Worm (Caenorhabditis elegans): ENCODE data around the gene ZK809.5.

ZK809.5 gene

ce11 chrIV:11644705-11645104 lies 11.8 kb upstream of the ZK809.5 start:
- no peak for TF ChIP-seq ceh-13 (GFP tag; optimal IDR thresholded peaks at IDR 0.05)
- TF ChIP-seq ets-7 (tag; optimal IDR thresholded peaks at IDR 0.05): no peak

DNA sequence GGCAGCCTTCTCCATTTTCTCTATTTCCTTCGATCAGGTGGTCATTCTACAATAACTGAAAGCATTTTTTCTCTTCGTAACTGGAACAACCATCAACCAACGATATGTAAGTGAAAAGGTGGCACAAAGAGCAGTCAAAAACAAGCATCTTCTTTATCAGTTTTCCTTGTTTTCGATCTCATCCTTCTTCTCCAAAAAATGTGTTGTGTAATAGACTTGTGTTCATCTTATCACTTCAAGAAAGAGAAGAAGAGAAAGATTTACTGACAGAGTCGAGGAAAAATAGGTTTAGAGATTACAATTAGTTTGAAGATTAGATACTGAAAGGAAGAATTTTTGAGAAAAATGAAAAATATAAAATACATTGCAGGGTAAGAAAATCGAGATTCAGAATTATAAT lies 11.2 kb upstream of the ZK809.5 start:
- no peak for TF ChIP-seq hmbx-1 (tag; optimal IDR thresholded peaks at IDR 0.05)
- TF ChIP-seq pes-1 (GFP tag; IDR thresholded peaks at IDR 0.05): no peak
- no peak for TF ChIP-seq flt-1 (GFP tag; IDR thresholded peaks at IDR 0.05)
- TF ChIP-seq ets-7 (tag; optimal IDR thresholded peaks at IDR 0.05): no peak
- no peak for TF ChIP-seq tra-4 (tag; optimal IDR thresholded peaks at IDR 0.05)
- no peak for TF ChIP-seq ama-1 (optimal IDR thresholded peaks at IDR 0.05)
- no peak for TF ChIP-seq hmg-4 (GFP tag; optimal IDR thresholded peaks at IDR 0.05)
- no peak for TF ChIP-seq tbx-37 (GFP tag; conservative IDR thresholded peaks at IDR 0.05)
- no peak for TF ChIP-seq hnd-1 (tag; optimal IDR thresholded peaks at IDR 0.05)
- TF ChIP-seq B0310.2 (tag; optimal IDR thresholded peaks at IDR 0.05): no peak
- TF ChIP-seq ceh-36 (tag; optimal IDR thresholded peaks at IDR 0.05): no peak
- no peak for TF ChIP-seq F13C5.2 (tag; optimal IDR thresholded peaks at IDR 0.05)
- no peak for TF ChIP-seq tbx-11 (GFP tag; IDR thresholded peaks at IDR 0.05)
- no peak for TF ChIP-seq scrt-1 (GFP tag; IDR thresholded peaks at IDR 0.05)
- TF ChIP-seq aly-1 (tag; optimal IDR thresholded peaks at IDR 0.05): no peak

DNA sequence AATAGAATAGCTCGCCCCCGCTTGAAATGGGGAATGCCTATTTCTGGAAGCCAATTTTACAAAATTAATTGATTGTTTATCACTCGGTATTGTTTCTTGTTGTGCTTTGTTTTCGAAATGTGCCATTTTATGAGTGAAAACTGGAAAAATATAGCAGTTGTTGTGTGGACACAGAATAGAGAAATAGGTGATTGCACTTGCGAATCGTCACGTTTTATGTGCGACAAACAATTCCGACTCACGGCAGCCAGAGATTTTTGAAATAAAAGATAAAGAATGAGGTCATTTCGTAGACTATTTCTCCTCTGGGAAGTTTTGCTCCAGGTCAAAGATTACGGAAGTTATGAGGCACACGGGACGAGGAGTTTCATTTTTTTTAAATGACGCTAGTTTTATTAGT lies 9.6 kb upstream of the ZK809.5 start:
- TF ChIP-seq scrt-1 (GFP tag; IDR thresholded peaks at IDR 0.05) (no peak), ceh-13 (GFP tag; optimal IDR thresholded peaks at IDR 0.05) (no peak), ets-7 (tag; optimal IDR thresholded peaks at IDR 0.05) (no peak), F13C5.2 (tag; optimal IDR thresholded peaks at IDR 0.05) (no peak), tbx-37 (GFP tag; conservative IDR thresholded peaks at IDR 0.05) (no peak), hmbx-1 (tag; optimal IDR thresholded peaks at IDR 0.05) (no peak), B0310.2 (tag; optimal IDR thresholded peaks at IDR 0.05) (no peak), tra-4 (tag; optimal IDR thresholded peaks at IDR 0.05) (no peak), hnd-1 (tag; optimal IDR thresholded peaks at IDR 0.05) (no peak), sea-1 (GFP tag; conservative IDR thresholded peaks at IDR 0.05) (no peak), flt-1 (GFP tag; IDR thresholded peaks at IDR 0.05) (no peak), pes-1 (GFP tag; IDR thresholded peaks at IDR 0.05) (no peak), aly-1 (tag; optimal IDR thresholded peaks at IDR 0.05) (no peak), tbx-11 (GFP tag; IDR thresholded peaks at IDR 0.05) (no peak), ceh-36 (tag; optimal IDR thresholded peaks at IDR 0.05) (no peak)

DNA sequence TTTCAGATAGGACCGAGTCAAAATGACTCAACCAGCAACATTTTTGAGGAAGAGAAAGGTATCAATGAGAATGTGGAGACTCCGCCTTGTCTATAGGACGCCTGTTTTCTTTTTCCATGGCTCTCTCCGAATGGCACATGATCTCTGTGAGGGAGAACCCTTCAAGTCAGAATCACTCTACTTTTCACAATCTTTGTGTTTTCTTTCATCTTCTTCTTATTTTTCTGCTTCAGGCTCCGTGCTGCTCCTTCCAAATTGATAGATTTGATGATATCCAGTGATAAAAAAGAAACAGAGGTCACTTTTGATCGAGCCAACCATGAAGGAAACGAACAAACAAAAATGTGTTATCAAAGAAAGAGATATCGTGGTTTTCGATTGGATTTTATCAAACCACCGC lies 7.5 kb upstream of the ZK809.5 start, which contains the start of gene ZK809.8:
Gene ZK809.8 (minus strand): TSS at position 34 of the 400 bp plus-strand sequence.
- TF ChIP-seq pes-1 (GFP tag; IDR thresholded peaks at IDR 0.05) (no peak), ceh-36 (tag; optimal IDR thresholded peaks at IDR 0.05) (no peak), ama-1 (optimal IDR thresholded peaks at IDR 0.05) (no peak), tbx-37 (GFP tag; conservative IDR thresholded peaks at IDR 0.05) (no peak)

- no peak for TF ChIP-seq tra-4 (tag; optimal IDR thresholded peaks at IDR 0.05)
- no peak for TF ChIP-seq scrt-1 (GFP tag; IDR thresholded peaks at IDR 0.05)
- no peak for TF ChIP-seq tbx-11 (GFP tag; IDR thresholded peaks at IDR 0.05)
- no peak for TF ChIP-seq B0310.2 (tag; optimal IDR thresholded peaks at IDR 0.05)
- no peak for TF ChIP-seq hnd-1 (tag; optimal IDR thresholded peaks at IDR 0.05)
- TF ChIP-seq hmbx-1 (tag; optimal IDR thresholded peaks at IDR 0.05): no peak
- no peak for TF ChIP-seq hmg-4 (GFP tag; optimal IDR thresholded peaks at IDR 0.05)
- no peak for TF ChIP-seq tbx-37 (GFP tag; conservative IDR thresholded peaks at IDR 0.05)
- TF ChIP-seq ceh-13 (GFP tag; optimal IDR thresholded peaks at IDR 0.05): no peak
- TF ChIP-seq F13C5.2 (tag; optimal IDR thresholded peaks at IDR 0.05): no peak
- no peak for TF ChIP-seq ets-7 (tag; optimal IDR thresholded peaks at IDR 0.05)
- TF ChIP-seq flt-1 (GFP tag; IDR thresholded peaks at IDR 0.05): no peak
- no peak for TF ChIP-seq ama-1 (optimal IDR thresholded peaks at IDR 0.05)
- TF ChIP-seq sea-1 (GFP tag; conservative IDR thresholded peaks at IDR 0.05): no peak
- no peak for TF ChIP-seq ceh-36 (tag; optimal IDR thresholded peaks at IDR 0.05)
- no peak for TF ChIP-seq pes-1 (GFP tag; IDR thresholded peaks at IDR 0.05)
Measured at ce11 chrIV:11650344-11650743, 6.2 kb upstream of the ZK809.5 start.

ce11 chrIV:11651965-11652453 lies 4.5 kb upstream of the ZK809.5 start, which contains the start of the genes acl-3 and ndub-6:
Gene acl-3 (minus strand): TSS chrIV:11652023.
Gene ndub-6 (plus strand): TSS chrIV:11652403.
- TF ChIP-seq ceh-13 (GFP tag; optimal IDR thresholded peaks at IDR 0.05) (no peak), sea-1 (GFP tag; conservative IDR thresholded peaks at IDR 0.05) (no peak), B0310.2 (tag; optimal IDR thresholded peaks at IDR 0.05) (no peak), tbx-11 (GFP tag; IDR thresholded peaks at IDR 0.05) (no peak), flt-1 (GFP tag; IDR thresholded peaks at IDR 0.05) (no peak), ama-1 (optimal IDR thresholded peaks at IDR 0.05) (no peak), ceh-36 (tag; optimal IDR thresholded peaks at IDR 0.05) (no peak), hmbx-1 (tag; optimal IDR thresholded peaks at IDR 0.05) (no peak), pes-1 (GFP tag; IDR thresholded peaks at IDR 0.05) (no peak), aly-1 (tag; optimal IDR thresholded peaks at IDR 0.05) (no peak), tra-4 (tag; optimal IDR thresholded peaks at IDR 0.05) (no peak), scrt-1 (GFP tag; IDR thresholded peaks at IDR 0.05) (no peak), tbx-37 (GFP tag; conservative IDR thresholded peaks at IDR 0.05) (no peak), F13C5.2 (tag; optimal IDR thresholded peaks at IDR 0.05) (no peak), hmg-4 (GFP tag; optimal IDR thresholded peaks at IDR 0.05) (no peak), hnd-1 (tag; optimal IDR thresholded peaks at IDR 0.05) (no peak), ets-7 (tag; optimal IDR thresholded peaks at IDR 0.05) (no peak)

- no peak for TF ChIP-seq hmg-4 (GFP tag; optimal IDR thresholded peaks at IDR 0.05)
- no peak for TF ChIP-seq ama-1 (optimal IDR thresholded peaks at IDR 0.05)
- TF ChIP-seq ceh-13 (GFP tag; optimal IDR thresholded peaks at IDR 0.05): no peak
- TF ChIP-seq pes-1 (GFP tag; IDR thresholded peaks at IDR 0.05): no peak
Measured at ce11 chrIV:11655370-11655769, 1.2 kb upstream of the ZK809.5 start, which contains the start of gene ent-1. Gene ent-1 (minus strand): TSS chrIV:11655470.

DNA sequence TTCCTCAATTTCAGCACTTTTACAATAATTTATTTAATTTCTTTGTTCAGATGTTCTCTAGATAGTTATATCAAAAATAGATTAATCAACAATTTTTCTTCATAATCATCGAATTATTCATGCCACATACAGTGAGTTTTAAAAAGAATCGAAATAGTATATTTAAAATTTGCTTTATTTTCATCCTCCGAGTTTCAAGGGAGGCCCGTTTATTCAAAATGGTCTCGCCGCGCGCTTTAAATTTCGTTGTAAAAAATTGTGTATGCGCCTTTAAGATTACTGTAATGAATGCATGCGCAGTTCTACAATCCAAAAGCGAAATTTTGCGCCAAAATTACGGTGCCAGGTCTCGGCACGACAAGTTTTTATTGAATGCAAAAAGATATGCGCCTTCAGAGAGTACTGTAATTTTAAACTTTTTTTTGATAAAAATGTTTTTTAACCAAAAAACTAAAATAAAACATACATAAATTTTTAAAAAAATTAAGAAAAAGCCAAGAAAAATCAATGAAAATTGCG lies 3.3 kb downstream of the ZK809.5 start, which contains the start of gene ZK792.1:
Gene ZK792.1 (plus strand): TSS at position 51 of the 519 bp plus-strand sequence.
- no peak for TF ChIP-seq tra-4 (tag; optimal IDR thresholded peaks at IDR 0.05)
- no peak for TF ChIP-seq ets-7 (tag; optimal IDR thresholded peaks at IDR 0.05)
- no peak for TF ChIP-seq F13C5.2 (tag; optimal IDR thresholded peaks at IDR 0.05)
- TF ChIP-seq hmg-4 (GFP tag; optimal IDR thresholded peaks at IDR 0.05): no peak

Measured in whole organism, early embryonic.